Worm (Caenorhabditis elegans) whole organism, young adult: ENCODE results near the gene evl-14.

Experiments used
- B0019.2 ChIP-seq: fragments of 200-800 bp; sonication (Bioruptor generic); conservative IDR thresholded peaks from 2 replicates; pipeline ENCODE4 v1.3.6; 2022; ENCODE audit warnings: missing genetic modification reagents, missing genetic modification characterization, missing compliant biosample characterization
- D2030.7 ChIP-seq: fragments of 200-800 bp; sonication (Bioruptor generic); IDR thresholded peaks from 2 replicates; pipeline ENCODE4 v1.3.6; 2022; ENCODE audit warnings: missing genetic modification reagents, missing genetic modification characterization, missing compliant biosample characterization
- F23B12.7 ChIP-seq: sonication (generic microtip); optimal IDR thresholded peaks from 2 replicates; lab custom pipeline; 2017; ENCODE audit warnings: missing genetic modification characterization, mild to moderate bottlenecking, missing compliant biosample characterization, antibody characterized with exemption, moderate library complexity; ENCODE audit not compliant: insufficient read depth
- F33H1.4 ChIP-seq: fragments of 200-800 bp; sonication (Bioruptor generic); IDR thresholded peaks from 2 replicates; pipeline ENCODE4 v1.3.6; 2022; ENCODE audit warnings: missing genetic modification reagents, missing genetic modification characterization, missing compliant biosample characterization
- F39B2.1 ChIP-seq: fragments of 200-800 bp; sonication (Bioruptor generic); IDR thresholded peaks from 2 replicates; pipeline ENCODE4 v1.3.6; 2022; ENCODE audit warnings: missing genetic modification reagents, missing genetic modification characterization, missing compliant biosample characterization
- F49E8.2 ChIP-seq: sonication (generic microtip); optimal IDR thresholded peaks from 3 replicates; lab custom pipeline; 2017; ENCODE audit warnings: missing genetic modification characterization, mild to moderate bottlenecking, missing compliant biosample characterization, antibody characterized with exemption, moderate library complexity; ENCODE audit not compliant: insufficient read depth
- F55B11.4 ChIP-seq: sonication (generic microtip); optimal IDR thresholded peaks from 2 replicates; lab custom pipeline; 2016; ENCODE audit warnings: missing compliant biosample characterization, missing genetic modification characterization, borderline replicate concordance; ENCODE audit not compliant: insufficient read depth
- K11D2.4 ChIP-seq: fragments of 200-800 bp; sonication (Bioruptor generic); IDR thresholded peaks from 2 replicates; pipeline ENCODE4 v1.3.6; 2022; ENCODE audit warnings: missing genetic modification reagents, missing genetic modification characterization, missing compliant biosample characterization
- K12H6.12 ChIP-seq: fragments of 200-800 bp; sonication (Bioruptor generic); optimal IDR thresholded peaks from 2 replicates; lab custom pipeline; 2018; ENCODE audit warnings: mild to moderate bottlenecking, missing genetic modification characterization, missing compliant biosample characterization
- Y79H2A.3 ChIP-seq: fragments of 200-800 bp; sonication (Bioruptor generic); conservative IDR thresholded peaks from 2 replicates; pipeline ENCODE4 v1.3.6; 2022; ENCODE audit warnings: missing genetic modification reagents, missing genetic modification characterization, missing compliant biosample characterization
- aptf-3 ChIP-seq: fragments of 200-800 bp; sonication (Bioruptor generic); IDR thresholded peaks from 2 replicates; pipeline ENCODE4 v1.3.6; 2022; ENCODE audit warnings: missing genetic modification characterization, missing compliant biosample characterization
- atf-7 ChIP-seq: sonication (generic microtip); optimal IDR thresholded peaks from 2 replicates; lab custom pipeline; 2017; ENCODE audit warnings: mild to moderate bottlenecking, missing genetic modification characterization, missing compliant biosample characterization
- attf-3 ChIP-seq: fragments of 200-800 bp; sonication (Bioruptor generic); conservative IDR thresholded peaks from 2 replicates; pipeline ENCODE4 v1.3.6; 2022; ENCODE audit warnings: missing genetic modification reagents, missing genetic modification characterization, missing compliant biosample characterization
- die-1 ChIP-seq: sonication (generic microtip); optimal IDR thresholded peaks from 2 replicates; lab custom pipeline; 2016; ENCODE audit warnings: missing genotype, mild to moderate bottlenecking, missing genetic modification characterization, missing compliant biosample characterization
- dox-1 ChIP-seq: fragments of 200-800 bp; sonication (Bioruptor generic); IDR thresholded peaks from 2 replicates; pipeline ENCODE4 v1.3.6; 2022; ENCODE audit warnings: missing genetic modification reagents, missing genetic modification characterization, missing compliant biosample characterization
- dpff-1 ChIP-seq: sonication (generic microtip); optimal IDR thresholded peaks from 2 replicates; lab custom pipeline; 2017; ENCODE audit warnings: mild to moderate bottlenecking, missing genetic modification characterization, missing compliant biosample characterization
- dpl-1 ChIP-seq: fragments of 150-350 bp; optimal IDR thresholded peaks from 2 replicates; lab custom pipeline; 2014; ENCODE audit warnings: missing biosample characterization, missing genetic modification reagents, missing genetic modification characterization
- gei-17 ChIP-seq: fragments of 200-800 bp; sonication (Bioruptor generic); optimal IDR thresholded peaks from 2 replicates; lab custom pipeline; 2018; ENCODE audit warnings: mild to moderate bottlenecking, missing genetic modification characterization, missing compliant biosample characterization
- hmg-20 ChIP-seq: fragments of 200-800 bp; sonication (Bioruptor generic); IDR thresholded peaks from 2 replicates; pipeline ENCODE4 v1.3.6; 2022; ENCODE audit warnings: missing genetic modification reagents, missing genetic modification characterization, missing compliant biosample characterization
- lin-35 ChIP-seq, 3 experiments: fragments of 150-350 bp in 2 of 3; sonication (generic microtip) in 1 of 3; optimal IDR thresholded peaks; 2 replicates each; lab custom pipeline; 2014 to 2018; ENCODE audit warnings: missing biosample characterization in 3 of 3, missing genetic modification characterization in 3 of 3, missing genetic modification reagents in 3 of 3
- lin-40 ChIP-seq: sonication (generic microtip); optimal IDR thresholded peaks from 2 replicates; lab custom pipeline; 2016; ENCODE audit warnings: missing genetic modification characterization, mild to moderate bottlenecking, missing compliant biosample characterization, missing genotype, missing genetic modification reagents
- madf-8 ChIP-seq: fragments of 200-800 bp; sonication (Bioruptor generic); conservative IDR thresholded peaks from 2 replicates; pipeline ENCODE4 v1.3.6; 2022; ENCODE audit warnings: missing genetic modification reagents, missing genetic modification characterization, missing compliant biosample characterization
- pha-4 ChIP-seq: fragments of 150-350 bp; sonication (generic microtip); optimal IDR thresholded peaks from 2 replicates; lab custom pipeline; 2014; ENCODE audit warnings: missing biosample characterization, missing genetic modification reagents, missing genetic modification characterization
- repo-1 ChIP-seq: sonication (generic microtip); optimal IDR thresholded peaks from 2 replicates; lab custom pipeline; 2017; ENCODE audit warnings: mild to moderate bottlenecking, missing genetic modification characterization, missing compliant biosample characterization
- rpc-1 ChIP-seq, 2 experiments: fragments of 150-350 bp in 1 of 2; sonication (generic microtip) in 1 of 2; optimal IDR thresholded peaks; 2 replicates each; lab custom pipeline; 2014 to 2018; ENCODE audit warnings: missing biosample characterization in 1 of 2, missing genetic modification characterization in 1 of 2, missing genetic modification reagents in 1 of 2, missing genotype in 1 of 2
- snpc-1.1 ChIP-seq: sonication (generic microtip); optimal IDR thresholded peaks from 2 replicates; lab custom pipeline; 2017; ENCODE audit warnings: missing genetic modification characterization, mild to moderate bottlenecking, missing compliant biosample characterization, antibody characterized with exemption, moderate library complexity, missing genotype, missing genetic modification reagents; ENCODE audit not compliant: insufficient read depth
- tbp1 ChIP-seq: fragments of 200-800 bp; sonication (Bioruptor generic); optimal IDR thresholded peaks from 2 replicates; lab custom pipeline; 2018; ENCODE audit warnings: mild to moderate bottlenecking, missing genetic modification characterization, missing compliant biosample characterization
- tbx-9 ChIP-seq: sonication (generic microtip); optimal IDR thresholded peaks from 2 replicates; lab custom pipeline; 2016; ENCODE audit warnings: borderline replicate concordance, missing genetic modification characterization, inconsistent platforms, missing compliant biosample characterization
- tlf-1 ChIP-seq: fragments of 200-800 bp; sonication (Bioruptor generic); optimal IDR thresholded peaks from 2 replicates; lab custom pipeline; 2018; ENCODE audit warnings: mild to moderate bottlenecking, missing genetic modification characterization, missing compliant biosample characterization
- ztf-18 ChIP-seq: sonication (generic microtip); optimal IDR thresholded peaks from 2 replicates; lab custom pipeline; 2016; ENCODE audit warnings: missing genotype, mild to moderate bottlenecking, missing genetic modification characterization, missing compliant biosample characterization
- ztf-22 ChIP-seq: fragments of 200-800 bp; sonication (Bioruptor generic); optimal IDR thresholded peaks from 2 replicates; lab custom pipeline; 2018; ENCODE audit warnings: mild to moderate bottlenecking, missing genetic modification characterization, moderate library complexity, missing compliant biosample characterization
- ztf-28 ChIP-seq: fragments of 200-800 bp; sonication (Bioruptor generic); IDR thresholded peaks from 2 replicates; pipeline ENCODE4 v1.3.6; 2022; ENCODE audit warnings: missing genetic modification reagents, missing genetic modification characterization, missing compliant biosample characterization
- ztf-3 ChIP-seq: fragments of 200-800 bp; sonication (Bioruptor generic); optimal IDR thresholded peaks from 2 replicates; lab custom pipeline; 2018; ENCODE audit warnings: mild to moderate bottlenecking, missing genetic modification characterization, missing compliant biosample characterization

Gene evl-14

ce11 chrIII:4269220-4269935 lies 43.5 kb downstream of the evl-14 start, which contains the start of the genes sftb-1 and R10E4.1 (continued):
- TF ChIP-seq repo-1 (tag; lab: Kevin White, UChicago) (peak; percentile 15), F49E8.2 (tag; lab: Kevin White, UChicago) (no peak), dpff-1 (tag; lab: Kevin White, UChicago) (no peak), hmg-20 (no peak), lin-40 (tag; lab: Kevin White, UChicago) (peak; percentile 64), B0019.2 (GFP tag; lab: Robert Waterston, UW) (no peak), lin-35 (GFP tag; optimal IDR thresholded peaks at IDR 0.05; lab: Kevin White, UChicago) (peak in 1 of 3 experiments; percentile 66), madf-8 (GFP tag; lab: Robert Waterston, UW) (no peak; the same call in 1 of the 2 replicates), tbp1 (GFP tag; lab: Kevin White, UChicago) (peak; percentile 39), aptf-3 (GFP tag; lab: Robert Waterston, UW) (no peak)

- TF ChIP-seq D2030.7 (no peak), tbx-9 (no peak), ztf-3 (no peak), K12H6.12 (no peak), ztf-22 (no peak), dox-1 (GFP tag; lab: Robert Waterston, UW) (no peak), atf-7 (tag; lab: Kevin White, UChicago) (no peak), snpc-1.1 (tag; lab: Kevin White, UChicago) (no peak), F55B11.4 (tag; lab: Kevin White, UChicago) (no peak), Y79H2A.3 (no peak)
These were observed 47.0 kb downstream of the evl-14 start for ce11 chrIII:4265892-4266291.

ce11 chrIII:4263048-4263447 lies 49.9 kb downstream of the evl-14 start, which contains the start of gene T08A11.1:
TSS of gene T08A11.1 (minus strand) at chrIII:4263148.
- no peak for TF ChIP-seq tlf-1
- no peak for TF ChIP-seq F23B12.7 (tag; lab: Kevin White, UChicago)
- TF ChIP-seq pha-4 (tag; lab: Kevin White, UChicago) = no peak
- TF ChIP-seq attf-3 (GFP tag; lab: Robert Waterston, UW) = no peak
- no peak for TF ChIP-seq die-1 (tag; lab: Kevin White, UChicago)
- no peak for TF ChIP-seq rpc-1 (optimal IDR thresholded peaks at IDR 0.05; lab: Kevin White, UChicago)
- no peak for TF ChIP-seq rpc-1 (tag; optimal IDR thresholded peaks at IDR 0.05; lab: Kevin White, UChicago)
- TF ChIP-seq K11D2.4 (GFP tag; lab: Robert Waterston, UW) = no peak
- no peak for TF ChIP-seq F33H1.4
- no peak for TF ChIP-seq ztf-18 (tag; lab: Kevin White, UChicago)

- TF ChIP-seq gei-17 (no peak), dpl-1 (no peak), F39B2.1 (GFP tag; lab: Robert Waterston, UW) (no peak), ztf-28 (GFP tag; lab: Robert Waterston, UW) (no peak)
- TF ChIP-seq, all 124 proteins: peak for 0
These were observed 55.0 kb downstream of the evl-14 start for ce11 chrIII:4257896-4258295.
